Worm (Caenorhabditis elegans) whole organism, young adult: Measurements from ENCODE around the gene mat-2.

ENCODE experiments used
- B0019.2 ChIP-seq: fragments of 200-800 bp; sonication (Bioruptor generic); conservative IDR thresholded peaks from 2 replicates; pipeline ENCODE4 v1.3.6; 2022; ENCODE audit warnings: missing genetic modification reagents, missing genetic modification characterization, missing compliant biosample characterization
- B0336.3 ChIP-seq: fragments of 200-800 bp; sonication (Bioruptor generic); IDR thresholded peaks from 2 replicates; pipeline ENCODE4 v1.3.6; 2022; ENCODE audit warnings: missing genetic modification characterization, missing compliant biosample characterization
- C17E4.6 ChIP-seq: fragments of 200-800 bp; sonication (Bioruptor generic); IDR thresholded peaks from 2 replicates; pipeline ENCODE4 v1.3.6; 2022; ENCODE audit warnings: missing genetic modification reagents, missing genetic modification characterization, missing compliant biosample characterization
- F22D6.2 ChIP-seq: sonication (generic microtip); optimal IDR thresholded peaks from 2 replicates; lab custom pipeline; 2016; ENCODE audit warnings: mild to moderate bottlenecking, missing genetic modification characterization, missing compliant biosample characterization
- F33H1.4 ChIP-seq: fragments of 200-800 bp; sonication (Bioruptor generic); IDR thresholded peaks from 2 replicates; pipeline ENCODE4 v1.3.6; 2022; ENCODE audit warnings: missing genetic modification reagents, missing genetic modification characterization, missing compliant biosample characterization
- F37B4.10 ChIP-seq: fragments of 200-800 bp; sonication (Bioruptor generic); IDR thresholded peaks from 2 replicates; pipeline ENCODE4 v1.3.6; 2022; ENCODE audit warnings: missing genetic modification characterization, missing compliant biosample characterization
- F49E8.2 ChIP-seq: sonication (generic microtip); optimal IDR thresholded peaks from 3 replicates; lab custom pipeline; 2017; ENCODE audit warnings: missing genetic modification characterization, mild to moderate bottlenecking, missing compliant biosample characterization, antibody characterized with exemption, moderate library complexity; ENCODE audit not compliant: insufficient read depth
- T26A5.8 ChIP-seq: sonication (generic microtip); optimal IDR thresholded peaks from 2 replicates; lab custom pipeline; 2016; ENCODE audit warnings: missing genetic modification characterization, missing compliant biosample characterization
- Y53F4B.3 ChIP-seq: fragments of 200-800 bp; sonication (Bioruptor generic); IDR thresholded peaks from 2 replicates; pipeline ENCODE4 v1.3.6; 2022; ENCODE audit warnings: missing genetic modification reagents, missing genetic modification characterization, missing compliant biosample characterization
- Y53G8AR.9 ChIP-seq: fragments of 200-800 bp; sonication (Bioruptor generic); conservative IDR thresholded peaks from 2 replicates; pipeline ENCODE4 v1.3.6; 2022; ENCODE audit warnings: missing genetic modification reagents, missing genetic modification characterization, missing compliant biosample characterization
- ZK185.1 ChIP-seq: sonication (generic microtip); optimal IDR thresholded peaks from 2 replicates; lab custom pipeline; 2016; ENCODE audit warnings: mild to moderate bottlenecking, missing genetic modification characterization, missing compliant biosample characterization; ENCODE audit not compliant: poor library complexity, severe bottlenecking
- ama-1 ChIP-seq, 3 experiments: fragments of 150-350 bp in 1 of 3; sonication (generic microtip) in 2 of 3; optimal IDR thresholded peaks; 2 replicates each; lab custom pipeline; 2014 to 2018; ENCODE audit warnings: missing biosample characterization in 2 of 3, missing genetic modification characterization in 2 of 3, missing genetic modification reagents in 2 of 3
- aptf-3 ChIP-seq: fragments of 200-800 bp; sonication (Bioruptor generic); IDR thresholded peaks from 2 replicates; pipeline ENCODE4 v1.3.6; 2022; ENCODE audit warnings: missing genetic modification characterization, missing compliant biosample characterization
- attf-3 ChIP-seq: fragments of 200-800 bp; sonication (Bioruptor generic); conservative IDR thresholded peaks from 2 replicates; pipeline ENCODE4 v1.3.6; 2022; ENCODE audit warnings: missing genetic modification reagents, missing genetic modification characterization, missing compliant biosample characterization
- ccch-3 ChIP-seq: fragments of 200-800 bp; sonication (Bioruptor generic); optimal IDR thresholded peaks from 2 replicates; lab custom pipeline; 2018; ENCODE audit warnings: mild to moderate bottlenecking, missing genetic modification characterization, missing compliant biosample characterization
- cebp-1 ChIP-seq, 2 experiments: fragments of 200-800 bp in 1 of 2; sonication (Bioruptor generic) in 1 of 2; sonication (generic microtip) in 1 of 2; IDR thresholded peaks in 1 of 2; optimal IDR thresholded peaks in 1 of 2; 2 replicates each; pipeline versions ENCODE4 v1.3.6 to Lab custom; 2017 to 2022; ENCODE audit warnings: missing compliant biosample characterization in 2 of 2, missing genetic modification characterization in 2 of 2, mild to moderate bottlenecking in 1 of 2, missing genetic modification reagents in 1 of 2, moderate library complexity in 1 of 2
- ceh-100 ChIP-seq: fragments of 200-800 bp; sonication (Bioruptor generic); IDR thresholded peaks from 2 replicates; pipeline ENCODE4 v1.3.6; 2022; ENCODE audit warnings: missing genetic modification reagents, missing genetic modification characterization, missing compliant biosample characterization
- ceh-58 ChIP-seq: fragments of 200-800 bp; sonication (Bioruptor generic); IDR thresholded peaks from 2 replicates; pipeline ENCODE4 v1.3.6; 2022; ENCODE audit warnings: missing genetic modification characterization, missing compliant biosample characterization
- ceh-79 ChIP-seq: sonication (generic microtip); optimal IDR thresholded peaks from 2 replicates; lab custom pipeline; 2017; ENCODE audit warnings: mild to moderate bottlenecking, missing genetic modification characterization, missing compliant biosample characterization
- die-1 ChIP-seq: sonication (generic microtip); optimal IDR thresholded peaks from 2 replicates; lab custom pipeline; 2016; ENCODE audit warnings: missing genotype, mild to moderate bottlenecking, missing genetic modification characterization, missing compliant biosample characterization
- dox-1 ChIP-seq: fragments of 200-800 bp; sonication (Bioruptor generic); IDR thresholded peaks from 2 replicates; pipeline ENCODE4 v1.3.6; 2022; ENCODE audit warnings: missing genetic modification reagents, missing genetic modification characterization, missing compliant biosample characterization
- egl-44 ChIP-seq: fragments of 200-800 bp; sonication (Bioruptor generic); IDR thresholded peaks from 2 replicates; pipeline ENCODE4 v1.3.6; 2022; ENCODE audit warnings: missing genetic modification reagents, missing genetic modification characterization, missing compliant biosample characterization
- egrh-3 ChIP-seq: fragments of 200-800 bp; sonication (Bioruptor generic); IDR thresholded peaks from 2 replicates; pipeline ENCODE4 v1.3.6; 2022; ENCODE audit warnings: missing genetic modification reagents, missing genetic modification characterization, missing compliant biosample characterization
- ets-4 ChIP-seq: fragments of 200-800 bp; sonication (Bioruptor generic); optimal IDR thresholded peaks from 2 replicates; lab custom pipeline; 2018; ENCODE audit warnings: mild to moderate bottlenecking, missing genetic modification characterization, missing compliant biosample characterization
- hmg-1.2 ChIP-seq: fragments of 200-800 bp; sonication (Bioruptor generic); IDR thresholded peaks from 2 replicates; pipeline ENCODE4 v1.3.6; 2022; ENCODE audit warnings: missing genetic modification reagents, missing genetic modification characterization, missing compliant biosample characterization
- hmg-20 ChIP-seq: fragments of 200-800 bp; sonication (Bioruptor generic); IDR thresholded peaks from 2 replicates; pipeline ENCODE4 v1.3.6; 2022; ENCODE audit warnings: missing genetic modification reagents, missing genetic modification characterization, missing compliant biosample characterization
- lin-35 ChIP-seq, 3 experiments: fragments of 150-350 bp in 2 of 3; sonication (generic microtip) in 1 of 3; optimal IDR thresholded peaks; 2 replicates each; lab custom pipeline; 2014 to 2018; ENCODE audit warnings: missing biosample characterization in 3 of 3, missing genetic modification characterization in 3 of 3, missing genetic modification reagents in 3 of 3
- lin-40 ChIP-seq: sonication (generic microtip); optimal IDR thresholded peaks from 2 replicates; lab custom pipeline; 2016; ENCODE audit warnings: missing genetic modification characterization, mild to moderate bottlenecking, missing compliant biosample characterization, missing genotype, missing genetic modification reagents
- lin-54 ChIP-seq: fragments of 200-800 bp; sonication (Bioruptor generic); optimal IDR thresholded peaks from 2 replicates; lab custom pipeline; 2018; ENCODE audit warnings: mild to moderate bottlenecking, missing genetic modification characterization, missing compliant biosample characterization
- mes-4 ChIP-seq: sonication (generic microtip); optimal IDR thresholded peaks from 2 replicates; lab custom pipeline; 2016; ENCODE audit warnings: missing genotype, missing genetic modification characterization, missing compliant biosample characterization
- nhr-179 ChIP-seq: sonication (generic microtip); optimal IDR thresholded peaks from 2 replicates; lab custom pipeline; 2016; ENCODE audit warnings: mild to moderate bottlenecking, missing genetic modification characterization, missing compliant biosample characterization
- nhr-27 ChIP-seq: fragments of 200-800 bp; sonication (Bioruptor generic); optimal IDR thresholded peaks from 2 replicates; lab custom pipeline; 2018; ENCODE audit warnings: mild to moderate bottlenecking, missing genetic modification characterization, moderate library complexity, missing compliant biosample characterization
- pbrm-1 ChIP-seq: fragments of 200-800 bp; sonication (Bioruptor generic); IDR thresholded peaks from 2 replicates; pipeline ENCODE4 v1.3.6; 2022; ENCODE audit warnings: missing genetic modification reagents, missing genetic modification characterization, missing compliant biosample characterization
- rpc-1 ChIP-seq, 2 experiments: fragments of 150-350 bp in 1 of 2; sonication (generic microtip) in 1 of 2; optimal IDR thresholded peaks; 2 replicates each; lab custom pipeline; 2014 to 2018; ENCODE audit warnings: missing biosample characterization in 1 of 2, missing genetic modification characterization in 1 of 2, missing genetic modification reagents in 1 of 2, missing genotype in 1 of 2
- snpc-1.1 ChIP-seq: sonication (generic microtip); optimal IDR thresholded peaks from 2 replicates; lab custom pipeline; 2017; ENCODE audit warnings: missing genetic modification characterization, mild to moderate bottlenecking, missing compliant biosample characterization, antibody characterized with exemption, moderate library complexity, missing genotype, missing genetic modification reagents; ENCODE audit not compliant: insufficient read depth
- snpc-1.3 ChIP-seq: sonication (generic microtip); optimal IDR thresholded peaks from 2 replicates; lab custom pipeline; 2017; ENCODE audit warnings: missing genetic modification characterization, mild to moderate bottlenecking, missing compliant biosample characterization, antibody characterized with exemption, moderate library complexity, missing genotype, missing genetic modification reagents; ENCODE audit not compliant: insufficient read depth
- snpc-3.4 ChIP-seq: sonication (generic microtip); optimal IDR thresholded peaks from 2 replicates; lab custom pipeline; 2017; ENCODE audit warnings: missing genetic modification characterization, mild to moderate bottlenecking, missing compliant biosample characterization, antibody characterized with exemption, moderate library complexity, missing genotype, missing genetic modification reagents
- snpc-4 ChIP-seq, 5 experiments: fragments of 150-350 bp in 1 of 5; sonication (generic microtip) in 4 of 5; optimal IDR thresholded peaks; 2 replicates each; lab custom pipeline; 2014 to 2018; ENCODE audit warnings: missing genetic modification characterization in 5 of 5, missing biosample characterization in 3 of 5, antibody characterized with exemption in 2 of 5, mild to moderate bottlenecking in 2 of 5, missing compliant biosample characterization in 2 of 5, missing genotype in 2 of 5, moderate library complexity in 2 of 5, missing genetic modification reagents in 1 of 5
- somi-1 ChIP-seq: fragments of 200-800 bp; sonication (Bioruptor generic); optimal IDR thresholded peaks from 2 replicates; lab custom pipeline; 2018; ENCODE audit warnings: mild to moderate bottlenecking, missing genetic modification characterization, missing compliant biosample characterization
- tbp1 ChIP-seq: fragments of 200-800 bp; sonication (Bioruptor generic); optimal IDR thresholded peaks from 2 replicates; lab custom pipeline; 2018; ENCODE audit warnings: mild to moderate bottlenecking, missing genetic modification characterization, missing compliant biosample characterization
- tbx-9 ChIP-seq: sonication (generic microtip); optimal IDR thresholded peaks from 2 replicates; lab custom pipeline; 2016; ENCODE audit warnings: borderline replicate concordance, missing genetic modification characterization, inconsistent platforms, missing compliant biosample characterization
- unc-62 ChIP-seq: fragments of 150-350 bp; optimal IDR thresholded peaks from 2 replicates; lab custom pipeline; 2014; ENCODE audit warnings: missing biosample characterization, missing genetic modification reagents, missing genetic modification characterization
- xnd-1 ChIP-seq: sonication (generic microtip); optimal IDR thresholded peaks from 2 replicates; lab custom pipeline; 2016; ENCODE audit warnings: missing genotype, missing genetic modification reagents, missing genetic modification characterization, missing compliant biosample characterization
- ztf-18 ChIP-seq: sonication (generic microtip); optimal IDR thresholded peaks from 2 replicates; lab custom pipeline; 2016; ENCODE audit warnings: missing genotype, mild to moderate bottlenecking, missing genetic modification characterization, missing compliant biosample characterization
- ztf-6 ChIP-seq: fragments of 200-800 bp; sonication (Bioruptor generic); IDR thresholded peaks from 2 replicates; pipeline ENCODE4 v1.3.6; 2022; ENCODE audit warnings: missing genetic modification reagents, missing genetic modification characterization, missing compliant biosample characterization

Gene mat-2

DNA sequence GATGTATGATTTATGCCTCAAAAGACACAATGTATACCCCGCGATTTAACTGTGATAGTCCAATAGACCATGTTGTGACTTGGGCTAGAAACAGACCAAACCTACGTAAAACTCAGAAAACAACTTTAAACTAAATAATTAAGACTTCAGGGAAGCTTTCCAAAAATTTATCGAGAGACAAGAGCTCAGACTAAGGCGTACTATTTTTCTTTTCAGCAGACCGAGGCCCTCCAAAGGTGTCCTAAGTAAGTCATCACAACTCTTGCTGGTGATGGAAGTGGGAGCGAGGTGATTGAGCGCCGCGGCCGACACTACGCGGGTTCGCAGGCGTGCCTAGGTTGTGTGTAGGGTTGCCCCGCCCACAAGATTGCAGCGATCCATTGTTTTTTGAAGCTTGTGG lies 54.5 kb downstream of the mat-2 start (continued):
- TF ChIP-seq B0336.3 (GFP tag; lab: Robert Waterston, UW) (peak; percentile 90), hmg-20 (GFP tag; lab: Robert Waterston, UW) (peak; percentile 61; the same call in 1 of the 2 replicates), Y53G8AR.9 (GFP tag; lab: Robert Waterston, UW) (peak; percentile 84; the same call in 1 of the 2 replicates), snpc-4 (GFP tag; optimal IDR thresholded peaks at IDR 0.05; lab: Kevin White, UChicago) (peak; percentile 99), snpc-4 (tag; optimal IDR thresholded peaks at IDR 0.05; lab: Kevin White, UChicago) (peak; percentile 98 to 99 (median 99)), F22D6.2 (tag; lab: Kevin White, UChicago) (no peak), pbrm-1 (peak; percentile 98), C17E4.6 (GFP tag; lab: Robert Waterston, UW) (0 out of 2 replicates have a peak, but pooled peaks have one; percentile 66), lin-40 (tag; lab: Kevin White, UChicago) (peak; percentile 40), ztf-6 (GFP tag; lab: Robert Waterston, UW) (peak; percentile 67; the same call in 1 of the 2 replicates), somi-1 (peak; percentile 48), unc-62 (no peak), egrh-3 (GFP tag; lab: Robert Waterston, UW) (peak; percentile 68), ccch-3 (GFP tag; lab: Kevin White, UChicago) (no peak), attf-3 (GFP tag; lab: Robert Waterston, UW) (peak; percentile 39; the same call in 1 of the 2 replicates), die-1 (tag; lab: Kevin White, UChicago) (peak; percentile 39), mes-4 (tag; lab: Kevin White, UChicago) (peak; percentile 74), Y53F4B.3 (GFP tag; lab: Robert Waterston, UW) (no peak), F37B4.10 (GFP tag; lab: Robert Waterston, UW) (no peak), hmg-1.2 (peak; percentile 95), rpc-1 (optimal IDR thresholded peaks at IDR 0.05; lab: Kevin White, UChicago) (no peak), rpc-1 (tag; optimal IDR thresholded peaks at IDR 0.05; lab: Kevin White, UChicago) (peak; percentile 6), cebp-1 (GFP tag; IDR thresholded peaks at IDR 0.05; lab: Robert Waterston, UW) (no peak), cebp-1 (tag; optimal IDR thresholded peaks at IDR 0.05; lab: Kevin White, UChicago) (peak; percentile 56), nhr-27 (tag; lab: Kevin White, UChicago) (no peak), ztf-18 (tag; lab: Kevin White, UChicago) (peak; percentile 57), ceh-58 (GFP tag; lab: Robert Waterston, UW) (no peak), lin-54 (peak; percentile 72), nhr-179 (tag; lab: Kevin White, UChicago) (no peak), ZK185.1 (tag; lab: Kevin White, UChicago) (peak; percentile 70), ceh-79 (tag; lab: Kevin White, UChicago) (no peak), lin-35 (GFP tag; optimal IDR thresholded peaks at IDR 0.05; lab: Kevin White, UChicago) (peak in 1 of 3 experiments; percentile 32), snpc-1.3 (peak; percentile 94), T26A5.8 (tag; lab: Kevin White, UChicago) (peak; percentile 58), tbp1 (peak; percentile 82), snpc-3.4 (peak; percentile 98), snpc-1.1 (tag; lab: Kevin White, UChicago) (peak; percentile 99), ceh-100 (GFP tag; lab: Robert Waterston, UW) (peak; percentile 82), aptf-3 (GFP tag; lab: Robert Waterston, UW) (no peak), xnd-1 (peak; percentile 72), F33H1.4 (GFP tag; lab: Robert Waterston, UW) (peak; percentile 72), egl-44 (GFP tag; lab: Robert Waterston, UW) (peak; percentile 73; the same call in 1 of the 2 replicates), tbx-9 (tag; lab: Kevin White, UChicago) (no peak), dox-1 (peak; percentile 91), B0019.2 (GFP tag; lab: Robert Waterston, UW) (peak; percentile 82), ama-1 (optimal IDR thresholded peaks at IDR 0.05; lab: Kevin White, UChicago) (peak; percentile 82), ama-1 (GFP tag; optimal IDR thresholded peaks at IDR 0.05; lab: Kevin White, UChicago) (peak in 1 of 2 experiments; percentile 38), ets-4 (peak; percentile 4), F49E8.2 (tag; lab: Kevin White, UChicago) (peak; percentile 89)
